ENCODE assay signal across 2 fruit fly cellular contexts in the genomic region with DNA sequence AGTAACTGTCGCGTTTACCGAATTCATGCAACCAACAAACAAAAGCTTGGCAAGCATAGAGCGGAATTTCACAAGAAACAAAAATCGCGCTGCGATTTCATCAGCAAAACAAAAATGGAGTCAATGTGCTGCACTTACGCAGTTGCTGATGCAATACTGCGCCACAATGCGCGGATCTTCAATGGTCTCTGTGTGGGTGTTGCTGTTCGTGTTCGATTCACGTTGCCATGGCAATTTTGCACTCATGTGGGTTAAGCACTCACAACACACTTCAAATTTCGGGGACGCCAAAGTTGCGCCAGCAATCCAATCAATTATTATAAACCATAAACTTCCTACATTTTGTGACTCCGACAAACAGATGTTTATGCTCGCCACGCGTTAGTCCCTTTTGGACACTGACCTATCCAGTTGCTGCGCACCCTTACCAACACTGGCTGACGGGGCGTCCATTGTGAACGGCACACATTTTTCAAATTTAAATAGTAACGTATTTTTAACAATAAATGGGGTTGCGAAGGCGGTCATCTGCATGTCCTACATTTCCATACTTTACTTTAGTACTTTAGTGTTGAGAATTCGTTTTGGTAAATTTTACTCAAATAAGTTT.
A peak's percentile ranks its signal among the peaks of the same experiment; 100 is the strongest.
TF ChIP-seq lines count a peak whose summit lies in the region.

A gene (minus strand): TSS at position 374 of the 610 bp plus-strand sequence.

TF ChIP-seq in whole organism, embryonic, 481 proteins besides CTCF, POLR2A, EP300 and RAD21 (continued from another document and continues in another):
- TF ChIP-seq Nf-YA (GFP tag; IDR thresholded peaks at IDR 0.05; lab: Robert Waterston, UW), result no peak
- TF ChIP-seq Scr (GFP tag; IDR thresholded peaks at IDR 0.05; lab: Robert Waterston, UW; ENCODE audit: partially characterized antibody), result no peak; the same call in 1 of the 2 replicates
- TF ChIP-seq CG3163 (GFP tag; optimal IDR thresholded peaks at IDR 0.05; lab: Kevin White, UChicago), result peak; percentile 28
- no peak for TF ChIP-seq schlank (tag; optimal IDR thresholded peaks at IDR 0.05; lab: Kevin White, UChicago)
- peak; percentile 45 for TF ChIP-seq gro (GFP tag; optimal IDR thresholded peaks at IDR 0.05; lab: Kevin White, UChicago)
- TF ChIP-seq CG13624 (GFP tag; optimal IDR thresholded peaks at IDR 0.05; lab: Kevin White, UChicago), result peak; percentile 69
- no peak for TF ChIP-seq Hmx (GFP tag; optimal IDR thresholded peaks at IDR 0.05; lab: Kevin White, UChicago)
- no peak for TF ChIP-seq hbn (GFP tag; IDR thresholded peaks at IDR 0.05; lab: Robert Waterston, UW; ENCODE audit: partially characterized antibody)
- peak; percentile 26 for TF ChIP-seq CG8944 (GFP tag; optimal IDR thresholded peaks at IDR 0.05; lab: Kevin White, UChicago)
- no peak for TF ChIP-seq Ada2b (GFP tag; IDR thresholded peaks at IDR 0.05; lab: Robert Waterston, UW)
- TF ChIP-seq CG42726 (GFP tag; IDR thresholded peaks at IDR 0.05; lab: Robert Waterston, UW; ENCODE audit: partially characterized antibody), result 0 out of 2 replicates have a peak, but pooled peaks have one; percentile 45
- no peak for TF ChIP-seq Hr51 (GFP tag; optimal IDR thresholded peaks at IDR 0.05; lab: Kevin White, UChicago)
- peak; percentile 51 for TF ChIP-seq CG7987 (GFP tag; optimal IDR thresholded peaks at IDR 0.05; lab: Kevin White, UChicago)
- peak; percentile 66 for TF ChIP-seq da (GFP tag; optimal IDR thresholded peaks at IDR 0.05; lab: Kevin White, UChicago)
- peak; percentile 13 for TF ChIP-seq az2 (GFP tag; optimal IDR thresholded peaks at IDR 0.05; lab: Kevin White, UChicago)
- TF ChIP-seq CG10979 (tag; optimal IDR thresholded peaks at IDR 0.05; lab: Kevin White, UChicago), result peak; percentile 16
- peak; percentile 96 for TF ChIP-seq stwl (tag; optimal IDR thresholded peaks at IDR 0.05; lab: Kevin White, UChicago)
- TF ChIP-seq Doc2 (GFP tag; IDR thresholded peaks at IDR 0.05; lab: Robert Waterston, UW), result no peak
- TF ChIP-seq HLHmδ (GFP tag; optimal IDR thresholded peaks at IDR 0.05; lab: Kevin White, UChicago), result no peak
- TF ChIP-seq CG10274 (GFP tag; optimal IDR thresholded peaks at IDR 0.05; lab: Kevin White, UChicago), result no peak
- TF ChIP-seq CG4820 (GFP tag; optimal IDR thresholded peaks at IDR 0.05; lab: Kevin White, UChicago), result no peak
- peak; percentile 44 for TF ChIP-seq CHES-1-like (GFP tag; optimal IDR thresholded peaks at IDR 0.05; lab: Kevin White, UChicago)
- TF ChIP-seq tio (GFP tag; optimal IDR thresholded peaks at IDR 0.05; lab: Kevin White, UChicago), result no peak
- TF ChIP-seq crp (GFP tag; optimal IDR thresholded peaks at IDR 0.05; lab: Kevin White, UChicago), result peak; percentile 76 to 98
- TF ChIP-seq sim (GFP tag; IDR thresholded peaks at IDR 0.05; lab: Robert Waterston, UW), result no peak
- peak; percentile 83 for TF ChIP-seq CG9797 (GFP tag; optimal IDR thresholded peaks at IDR 0.05; lab: Kevin White, UChicago)
- TF ChIP-seq CG7745 (tag; optimal IDR thresholded peaks at IDR 0.05; lab: Kevin White, UChicago), result no peak
- TF ChIP-seq sug (tag; optimal IDR thresholded peaks at IDR 0.05; lab: Kevin White, UChicago), result peak; percentile 35
- peak; percentile 19 for TF ChIP-seq CG11398 (GFP tag; optimal IDR thresholded peaks at IDR 0.05; lab: Kevin White, UChicago)
- no peak for TF ChIP-seq fd64A (GFP tag; optimal IDR thresholded peaks at IDR 0.05; lab: Kevin White, UChicago)
- peak; percentile 54 for TF ChIP-seq nmo (GFP tag; optimal IDR thresholded peaks at IDR 0.05; lab: Kevin White, UChicago)
- TF ChIP-seq Kr (GFP tag; optimal IDR thresholded peaks at IDR 0.05; lab: Kevin White, UChicago), result no peak
- peak; percentile 52 for TF ChIP-seq zfh2 (GFP tag; optimal IDR thresholded peaks at IDR 0.05; lab: Kevin White, UChicago)
- TF ChIP-seq CG14860 (GFP tag; IDR thresholded peaks at IDR 0.05; lab: Robert Waterston, UW; ENCODE audit: partially characterized antibody), result no peak
- TF ChIP-seq CG13775 (GFP tag; optimal IDR thresholded peaks at IDR 0.05; lab: Kevin White, UChicago), result peak; percentile 8
- no peak for TF ChIP-seq CG12219 (GFP tag; optimal IDR thresholded peaks at IDR 0.05; lab: Kevin White, UChicago)
- TF ChIP-seq Rfx (GFP tag; IDR thresholded peaks at IDR 0.05; lab: Robert Waterston, UW), result peak; percentile 79
- TF ChIP-seq zfh1 (GFP tag; IDR thresholded peaks at IDR 0.05; lab: Robert Waterston, UW), result peak; percentile 45; the same call in 1 of the 3 replicates
- no peak for TF ChIP-seq CG10959 (GFP tag; IDR thresholded peaks at IDR 0.05; lab: Robert Waterston, UW)
- TF ChIP-seq Sry-δ (GFP tag; optimal IDR thresholded peaks at IDR 0.05; lab: Kevin White, UChicago), result peak; percentile 54
- TF ChIP-seq Atf3 (GFP tag; optimal IDR thresholded peaks at IDR 0.05; lab: Kevin White, UChicago), result peak; percentile 31
- peak; percentile 15 for TF ChIP-seq CG2875 (GFP tag; optimal IDR thresholded peaks at IDR 0.05; lab: Kevin White, UChicago)
- TF ChIP-seq Dad (GFP tag; optimal IDR thresholded peaks at IDR 0.05; lab: Kevin White, UChicago), result peak; percentile 73
- peak; percentile 63 for TF ChIP-seq pho (GFP tag; optimal IDR thresholded peaks at IDR 0.05; lab: Kevin White, UChicago)
- no peak for TF ChIP-seq CG9876 (GFP tag; optimal IDR thresholded peaks at IDR 0.05; lab: Kevin White, UChicago)
- TF ChIP-seq CG10543 (GFP tag; optimal IDR thresholded peaks at IDR 0.05; lab: Kevin White, UChicago), result peak; percentile 18
- TF ChIP-seq CG2116 (GFP tag; optimal IDR thresholded peaks at IDR 0.05; lab: Kevin White, UChicago), result peak; percentile 76
- no peak for TF ChIP-seq ham (GFP tag; IDR thresholded peaks at IDR 0.05; lab: Robert Waterston, UW)
- no peak for TF ChIP-seq CG5180 (GFP tag; optimal IDR thresholded peaks at IDR 0.05; lab: Kevin White, UChicago)
- TF ChIP-seq trem (tag; optimal IDR thresholded peaks at IDR 0.05; lab: Kevin White, UChicago), result peak; percentile 76
- peak; percentile 46 for TF ChIP-seq maf-S (GFP tag; optimal IDR thresholded peaks at IDR 0.05; lab: Kevin White, UChicago)
- TF ChIP-seq fd3F (GFP tag; optimal IDR thresholded peaks at IDR 0.05; lab: Kevin White, UChicago), result no peak
- TF ChIP-seq Atf6 (GFP tag; IDR thresholded peaks at IDR 0.05; lab: Robert Waterston, UW), result peak; percentile 36; the same call in 1 of the 2 replicates
- TF ChIP-seq CG7372 (GFP tag; IDR thresholded peaks at IDR 0.05; lab: Robert Waterston, UW), result no peak
- TF ChIP-seq Ptx1 (GFP tag; IDR thresholded peaks at IDR 0.05; lab: Robert Waterston, UW), result 0 out of 2 replicates have a peak, but pooled peaks have one; percentile 18
- TF ChIP-seq Bgb (GFP tag; IDR thresholded peaks at IDR 0.05; lab: Robert Waterston, UW; ENCODE audit: partially characterized antibody), result peak; percentile 49; the same call in 1 of the 2 replicates
- peak; percentile 75 for TF ChIP-seq CG34422 (GFP tag; IDR thresholded peaks at IDR 0.05; lab: Robert Waterston, UW)
- TF ChIP-seq CG4617 (GFP tag; optimal IDR thresholded peaks at IDR 0.05; lab: Kevin White, UChicago; ENCODE audit: borderline replicate concordance), result peak; percentile 84
- no peak for TF ChIP-seq CG16815 (GFP tag; optimal IDR thresholded peaks at IDR 0.05; lab: Kevin White, UChicago)
- no peak for TF ChIP-seq Atf-2 (GFP tag; optimal IDR thresholded peaks at IDR 0.05; lab: Kevin White, UChicago)

TF ChIP-seq in whole organism, prepupa, 60 proteins besides CTCF, POLR2A, EP300 and RAD21 (continued from another document):
- TF ChIP-seq CG31627 (GFP tag; optimal IDR thresholded peaks at IDR 0.05; lab: Kevin White, UChicago) (peak; percentile 41), svp (GFP tag; lab: Kevin White, UChicago) (peak; percentile 83), acj6 (GFP tag; optimal IDR thresholded peaks at IDR 0.05; lab: Kevin White, UChicago) (no peak), ss (GFP tag; optimal IDR thresholded peaks at IDR 0.05; lab: Kevin White, UChicago) (peak in 1 of 2 experiments; percentile 3), CG8319 (GFP tag; optimal IDR thresholded peaks at IDR 0.05; lab: Kevin White, UChicago) (no peak), net (GFP tag; optimal IDR thresholded peaks at IDR 0.05; lab: Kevin White, UChicago) (peak; percentile 4), CG3032 (tag; optimal IDR thresholded peaks at IDR 0.05; lab: Kevin White, UChicago) (peak; percentile 19)
